Worm (Caenorhabditis elegans) whole organism, mixed stage, embryonic: ENCODE results near the gene F21D9.8.

Experiments
- ceh-39 ChIP-seq: fragments of 150-350 bp; optimal IDR thresholded peaks from 2 replicates; lab custom pipeline; 2014; ENCODE audit warnings: missing biosample characterization, missing genetic modification characterization
- hlh-1 ChIP-seq: fragments of 150-350 bp; optimal IDR thresholded peaks from 2 replicates; lab custom pipeline; 2014; ENCODE audit warnings: missing biosample characterization, missing genetic modification reagents, missing genetic modification characterization
- lin-13 ChIP-seq: fragments of 150-350 bp; optimal IDR thresholded peaks from 2 replicates; lab custom pipeline; 2014; ENCODE audit warnings: missing biosample characterization, missing genetic modification characterization
- nhr-76 ChIP-seq: sonication (generic microtip); optimal IDR thresholded peaks from 2 replicates; lab custom pipeline; 2017; ENCODE audit warnings: missing biosample characterization, missing genetic modification characterization
- sptf-1 ChIP-seq: sonication (generic microtip); optimal IDR thresholded peaks from 2 replicates; lab custom pipeline; 2017; ENCODE audit warnings: mild to moderate bottlenecking, missing genetic modification characterization, moderate library complexity, missing compliant biosample characterization
- unc-62 ChIP-seq: fragments of 150-350 bp; optimal IDR thresholded peaks from 2 replicates; lab custom pipeline; 2014; ENCODE audit warnings: missing biosample characterization, missing genetic modification reagents, missing genetic modification characterization

- no peak for TF ChIP-seq unc-62
- TF ChIP-seq sptf-1 (tag; lab: Kevin White, UChicago), result no peak
- no peak for TF ChIP-seq ceh-39 (tag; lab: Kevin White, UChicago)
- TF ChIP-seq nhr-76 (tag; lab: Kevin White, UChicago), result no peak
- no peak for TF ChIP-seq lin-13 (tag; lab: Kevin White, UChicago)
- TF ChIP-seq hlh-1 (tag; lab: Kevin White, UChicago), result no peak
Observed at ce11 chrV:19293025-19293424, 13.2 kb upstream of the F21D9.8 start, which contains the start of gene F55C9.5.
